Worm (Caenorhabditis elegans) whole organism, L4 larva: ENCODE data around the gene C30G12.4.

Experiments used
- F10B5.3 ChIP-seq: sonication (generic microtip); optimal IDR thresholded peaks from 2 replicates; lab custom pipeline; 2016; ENCODE audit warnings: mild to moderate bottlenecking, missing genetic modification characterization, missing compliant biosample characterization
- T26A8.4 ChIP-seq: fragments of 200-800 bp; sonication (Bioruptor generic); IDR thresholded peaks from 2 replicates; pipeline ENCODE4 v1.3.6; 2022; ENCODE audit warnings: missing genetic modification characterization, missing compliant biosample characterization
- Y105C5A.15 ChIP-seq: fragments of 200-800 bp; sonication (Bioruptor generic); IDR thresholded peaks from 2 replicates; pipeline ENCODE4 v1.3.6; 2022; ENCODE audit warnings: missing genetic modification characterization, missing compliant biosample characterization
- Y75B8A.6 ChIP-seq: fragments of 200-800 bp; sonication (Bioruptor generic); IDR thresholded peaks from 2 replicates; pipeline ENCODE4 v1.3.6; 2022; ENCODE audit warnings: missing genetic modification reagents, missing genetic modification characterization, missing compliant biosample characterization
- aly-2 ChIP-seq: sonication (generic microtip); optimal IDR thresholded peaks from 2 replicates; lab custom pipeline; 2018; ENCODE audit warnings: missing biosample characterization, missing genetic modification characterization
- ama-1 ChIP-seq: fragments of 150-350 bp; optimal IDR thresholded peaks from 2 replicates; lab custom pipeline; 2014; ENCODE audit warnings: inconsistent platforms, mixed read lengths
- arid-1 ChIP-seq: fragments of 200-800 bp; sonication (Bioruptor generic); conservative IDR thresholded peaks from 2 replicates; pipeline ENCODE4 v1.3.6; 2022; ENCODE audit warnings: missing genetic modification reagents, missing genetic modification characterization, missing compliant biosample characterization
- cey-2 ChIP-seq: sonication (generic microtip); optimal IDR thresholded peaks from 3 replicates; lab custom pipeline; 2017; ENCODE audit warnings: missing genetic modification characterization, mild to moderate bottlenecking, missing compliant biosample characterization, antibody characterized with exemption, borderline replicate concordance; ENCODE audit not compliant: insufficient read depth
- daf-8 ChIP-seq: fragments of 200-800 bp; sonication (Bioruptor generic); IDR thresholded peaks from 2 replicates; pipeline ENCODE4 v1.3.6; 2022; ENCODE audit warnings: missing genetic modification characterization, missing compliant biosample characterization
- dmd-6 ChIP-seq: fragments of 200-800 bp; sonication (Bioruptor generic); IDR thresholded peaks from 2 replicates; pipeline ENCODE4 v1.3.6; 2022; ENCODE audit warnings: missing genetic modification reagents, missing genetic modification characterization, missing compliant biosample characterization
- dmd-8 ChIP-seq: fragments of 200-800 bp; sonication (Bioruptor generic); IDR thresholded peaks from 2 replicates; pipeline ENCODE4 v1.3.6; 2022; ENCODE audit warnings: missing genetic modification characterization, missing compliant biosample characterization
- dmd-9 ChIP-seq: fragments of 200-800 bp; sonication (Bioruptor generic); IDR thresholded peaks from 2 replicates; pipeline ENCODE4 v1.3.6; 2022; ENCODE audit warnings: missing genetic modification reagents, missing genetic modification characterization, missing compliant biosample characterization
- dpl-1 ChIP-seq: fragments of 150-350 bp; optimal IDR thresholded peaks from 2 replicates; lab custom pipeline; 2014; ENCODE audit warnings: missing biosample characterization, missing genetic modification reagents, missing genetic modification characterization
- duxl-1 ChIP-seq: sonication (generic microtip); optimal IDR thresholded peaks from 2 replicates; lab custom pipeline; 2016; ENCODE audit warnings: mild to moderate bottlenecking, missing genetic modification characterization, moderate library complexity, missing compliant biosample characterization; ENCODE audit not compliant: poor library complexity
- dve-1 ChIP-seq: sonication (generic microtip); optimal IDR thresholded peaks from 2 replicates; lab custom pipeline; 2017; ENCODE audit warnings: antibody characterized with exemption, mild to moderate bottlenecking, missing genetic modification characterization, missing compliant biosample characterization; ENCODE audit not compliant: insufficient read depth
- fkh-10 ChIP-seq: fragments of 150-350 bp; optimal IDR thresholded peaks from 2 replicates; lab custom pipeline; 2014; ENCODE audit warnings: missing biosample characterization, missing genetic modification reagents, missing genetic modification characterization
- fos-1 ChIP-seq: fragments of 150-350 bp; optimal IDR thresholded peaks from 2 replicates; lab custom pipeline; 2014; ENCODE audit warnings: missing biosample characterization, missing genetic modification characterization
- gei-8 ChIP-seq: fragments of 200-800 bp; sonication (Bioruptor generic); optimal IDR thresholded peaks from 2 replicates; lab custom pipeline; 2018; ENCODE audit warnings: mild to moderate bottlenecking, missing genetic modification characterization, missing compliant biosample characterization
- hlh-11 ChIP-seq: fragments of 200-800 bp; sonication (Bioruptor generic); optimal IDR thresholded peaks from 2 replicates; lab custom pipeline; 2018; ENCODE audit warnings: mild to moderate bottlenecking, missing genetic modification characterization, missing compliant biosample characterization
- lin-1 ChIP-seq: fragments of 200-800 bp; sonication (Bioruptor generic); IDR thresholded peaks from 2 replicates; pipeline ENCODE4 v1.3.6; 2022; ENCODE audit warnings: missing genetic modification reagents, missing genetic modification characterization, missing compliant biosample characterization
- lin-29 ChIP-seq: fragments of 200-800 bp; sonication (Bioruptor generic); IDR thresholded peaks from 2 replicates; pipeline ENCODE4 v1.3.6; 2022; ENCODE audit warnings: missing genetic modification reagents, missing genetic modification characterization, missing compliant biosample characterization
- lin-38 ChIP-seq: fragments of 200-800 bp; sonication (Bioruptor generic); IDR thresholded peaks from 2 replicates; pipeline ENCODE4 v1.3.6; 2022; ENCODE audit warnings: missing genetic modification reagents, missing genetic modification characterization, missing compliant biosample characterization
- lsy-2 ChIP-seq, 2 experiments: fragments of 150-350 bp in 1 of 2; sonication (generic microtip) in 1 of 2; optimal IDR thresholded peaks; 2 replicates each; lab custom pipeline; 2014 to 2017; ENCODE audit warnings: missing biosample characterization in 2 of 2, missing genetic modification characterization in 2 of 2
- mdl-1 ChIP-seq, 2 experiments: fragments of 150-350 bp in 1 of 2; sonication (generic microtip) in 1 of 2; optimal IDR thresholded peaks; 2 replicates each; lab custom pipeline; 2014 to 2017; ENCODE audit warnings: missing biosample characterization in 2 of 2, missing genetic modification characterization in 2 of 2
- mdt-29 ChIP-seq: fragments of 200-800 bp; sonication (Bioruptor generic); IDR thresholded peaks from 2 replicates; pipeline ENCODE4 v1.3.6; 2022; ENCODE audit warnings: missing genetic modification reagents, missing genetic modification characterization, missing compliant biosample characterization
- mep-1 ChIP-seq: fragments of 150-350 bp; sonication (generic microtip); optimal IDR thresholded peaks from 3 replicates; lab custom pipeline; 2014; ENCODE audit warnings: missing biosample characterization, missing genetic modification characterization
- nhr-10 ChIP-seq: fragments of 150-350 bp; optimal IDR thresholded peaks from 2 replicates; lab custom pipeline; 2014; ENCODE audit warnings: missing biosample characterization, missing genetic modification characterization
- nhr-11 ChIP-seq: fragments of 150-350 bp; optimal IDR thresholded peaks from 2 replicates; lab custom pipeline; 2014; ENCODE audit warnings: missing biosample characterization, missing genetic modification characterization
- nhr-25 ChIP-seq: sonication (generic microtip); optimal IDR thresholded peaks from 2 replicates; lab custom pipeline; 2017; ENCODE audit warnings: missing genetic modification characterization, mild to moderate bottlenecking, missing compliant biosample characterization, antibody characterized with exemption, moderate library complexity, borderline replicate concordance; ENCODE audit not compliant: insufficient read depth
- nhr-28 ChIP-seq: fragments of 150-350 bp; optimal IDR thresholded peaks from 2 replicates; lab custom pipeline; 2014; ENCODE audit warnings: missing biosample characterization, missing genetic modification characterization
- nhr-6 ChIP-seq: fragments of 150-350 bp; optimal IDR thresholded peaks from 2 replicates; lab custom pipeline; 2014; ENCODE audit warnings: missing biosample characterization, missing genetic modification characterization
- nhr-76 ChIP-seq: fragments of 150-350 bp; optimal IDR thresholded peaks from 2 replicates; lab custom pipeline; 2014; ENCODE audit warnings: missing biosample characterization, missing genetic modification characterization
- nhr-77 ChIP-seq: fragments of 150-350 bp; optimal IDR thresholded peaks from 2 replicates; lab custom pipeline; 2014; ENCODE audit warnings: missing biosample characterization, missing genetic modification characterization
- pha-4 ChIP-seq, 2 experiments: fragments of 150-350 bp in 1 of 2; fragments of 200-800 bp in 1 of 2; sonication (Bioruptor generic) in 1 of 2; IDR thresholded peaks in 1 of 2; optimal IDR thresholded peaks in 1 of 2; 2 replicates each; pipeline versions ENCODE4 v1.3.6 to Lab custom; 2014 to 2022; ENCODE audit warnings: missing genetic modification characterization in 2 of 2, missing genetic modification reagents in 2 of 2, missing biosample characterization in 1 of 2, missing compliant biosample characterization in 1 of 2
- php-3 ChIP-seq: fragments of 200-800 bp; sonication (Bioruptor generic); IDR thresholded peaks from 2 replicates; pipeline ENCODE4 v1.3.6; 2022; ENCODE audit warnings: missing genetic modification reagents, missing genetic modification characterization, missing compliant biosample characterization
- set-16 ChIP-seq: fragments of 200-800 bp; sonication (Bioruptor generic); IDR thresholded peaks from 2 replicates; pipeline ENCODE4 v1.3.6; 2022; ENCODE audit warnings: missing genetic modification reagents, missing genetic modification characterization, missing compliant biosample characterization
- tag-97 ChIP-seq: fragments of 200-800 bp; sonication (Bioruptor generic); IDR thresholded peaks from 2 replicates; pipeline ENCODE4 v1.3.6; 2022; ENCODE audit warnings: missing genetic modification characterization, missing compliant biosample characterization
- tra-1 ChIP-seq: fragments of 200-800 bp; sonication (Bioruptor generic); IDR thresholded peaks from 2 replicates; pipeline ENCODE4 v1.3.6; 2022; ENCODE audit warnings: missing genetic modification reagents, missing genetic modification characterization, missing compliant biosample characterization
- unc-62 ChIP-seq, 3 experiments: fragments of 150-350 bp in 1 of 3; sonication (generic microtip); optimal IDR thresholded peaks in 2 of 3; peaks in 1 of 3; 1 replicate in 1 of 3; 2 replicates in 2 of 3; lab custom pipeline; 2014 to 2017; ENCODE audit warnings: missing biosample characterization in 3 of 3, missing genetic modification characterization in 3 of 3, missing genetic modification reagents in 3 of 3, missing genotype in 1 of 3
- zag-1 ChIP-seq: fragments of 150-350 bp; optimal IDR thresholded peaks from 2 replicates; lab custom pipeline; 2014; ENCODE audit warnings: missing biosample characterization, missing genetic modification characterization
- zfp-2 ChIP-seq: sonication (generic microtip); optimal IDR thresholded peaks from 2 replicates; lab custom pipeline; 2016; ENCODE audit warnings: mild to moderate bottlenecking, missing genetic modification characterization, missing compliant biosample characterization
- zfp-3 ChIP-seq: fragments of 200-800 bp; sonication (Bioruptor generic); conservative IDR thresholded peaks from 2 replicates; pipeline ENCODE4 v1.3.6; 2022; ENCODE audit warnings: missing genetic modification reagents, missing genetic modification characterization, missing compliant biosample characterization
- zip-2 ChIP-seq: fragments of 150-350 bp; optimal IDR thresholded peaks from 2 replicates; lab custom pipeline; 2014; ENCODE audit warnings: missing biosample characterization, missing genetic modification characterization
- ztf-11 ChIP-seq: fragments of 150-350 bp; optimal IDR thresholded peaks from 2 replicates; lab custom pipeline; 2014; ENCODE audit warnings: missing biosample characterization, missing genetic modification characterization
- ztf-7 ChIP-seq: fragments of 150-350 bp; optimal IDR thresholded peaks from 2 replicates; lab custom pipeline; 2014; ENCODE audit warnings: missing biosample characterization, missing genetic modification characterization

Gene C30G12.4

ce11 chrII:7228646-7229200 is 33.2 kb upstream of the C30G12.4 start, which contains the start of gene F32A5.4:
F32A5.4 (plus strand) TSS chrII:7229150.
- TF ChIP-seq nhr-77 = no peak
- TF ChIP-seq ama-1 = peak; percentile 73
- peak; percentile 25 for TF ChIP-seq hlh-11 (tag; lab: Kevin White, UChicago)
- 0 out of 2 replicates have a peak, but pooled peaks have one; percentile 16 for TF ChIP-seq arid-1 (GFP tag; lab: Robert Waterston, UW)
- TF ChIP-seq cey-2 = no peak
- TF ChIP-seq tra-1 (GFP tag; lab: Robert Waterston, UW) = no peak
- no peak for TF ChIP-seq zfp-2
- no peak for TF ChIP-seq lin-1 (GFP tag; lab: Robert Waterston, UW)

- TF ChIP-seq dmd-9 (GFP tag; lab: Robert Waterston, UW) (no peak), zag-1 (tag; lab: Kevin White, UChicago) (no peak), php-3 (GFP tag; lab: Robert Waterston, UW) (no peak), ztf-11 (tag; lab: Kevin White, UChicago) (no peak), dmd-6 (GFP tag; lab: Robert Waterston, UW) (no peak), mdt-29 (GFP tag; lab: Robert Waterston, UW) (no peak), fos-1 (tag; lab: Kevin White, UChicago) (no peak), duxl-1 (tag; lab: Kevin White, UChicago) (no peak), gei-8 (no peak), tag-97 (no peak), nhr-6 (tag; lab: Kevin White, UChicago) (no peak), pha-4 (GFP tag; IDR thresholded peaks at IDR 0.05; lab: Robert Waterston, UW) (peak; percentile 40; the same call in 1 of the 2 replicates), pha-4 (tag; optimal IDR thresholded peaks at IDR 0.05; lab: Kevin White, UChicago) (no peak), daf-8 (GFP tag; lab: Robert Waterston, UW) (no peak), mdl-1 (tag; optimal IDR thresholded peaks at IDR 0.05; lab: Kevin White, UChicago) (peak in 1 of 2 experiments; percentile 1), fkh-10 (GFP tag; lab: Kevin White, UChicago) (no peak), zfp-3 (GFP tag; lab: Robert Waterston, UW) (peak; percentile 62; the same call in 1 of the 2 replicates), T26A8.4 (GFP tag; lab: Robert Waterston, UW) (peak; percentile 72; the same call in 1 of the 2 replicates), lin-29 (GFP tag; lab: Robert Waterston, UW) (0 out of 2 replicates have a peak, but pooled peaks have one; percentile 53), nhr-10 (tag; lab: Kevin White, UChicago) (no peak), lsy-2 (tag; optimal IDR thresholded peaks at IDR 0.05; lab: Kevin White, UChicago) (peak in 1 of 2 experiments; percentile 9), dpl-1 (GFP tag; lab: Kevin White, UChicago) (no peak), zip-2 (tag; lab: Kevin White, UChicago) (no peak), aly-2 (no peak), mep-1 (tag; lab: Kevin White, UChicago) (peak; percentile 5)
Observed at ce11 chrII:7230684-7231083, 31.3 kb upstream of the C30G12.4 start.

ce11 chrII:7231951-7232350 is 30.0 kb upstream of the C30G12.4 start:
- no peak for TF ChIP-seq nhr-11
- 0 out of 2 replicates have a peak, but pooled peaks have one; percentile 17 for TF ChIP-seq lin-38 (GFP tag; lab: Robert Waterston, UW)

ce11 chrII:7232517-7232916 is 29.4 kb upstream of the C30G12.4 start, which contains the start of gene ctsa-3.1:
ctsa-3.1 (plus strand) TSS chrII:7232853.
- TF ChIP-seq hlh-11 (tag; lab: Kevin White, UChicago) (peak; percentile 26), dmd-8 (GFP tag; lab: Robert Waterston, UW) (no peak), unc-62 (GFP tag; optimal IDR thresholded peaks at IDR 0.05 in 1 of 2; lab: Kevin White, UChicago) (no peak), unc-62 (tag; optimal IDR thresholded peaks at IDR 0.05; lab: Kevin White, UChicago) (no peak), Y105C5A.15 (GFP tag; lab: Robert Waterston, UW) (no peak), lsy-2 (tag; optimal IDR thresholded peaks at IDR 0.05; lab: Kevin White, UChicago) (no peak), F10B5.3 (tag; lab: Kevin White, UChicago) (no peak), nhr-76 (tag; lab: Kevin White, UChicago) (no peak), Y75B8A.6 (no peak), nhr-28 (tag; lab: Kevin White, UChicago) (peak; percentile 65), dve-1 (tag; lab: Kevin White, UChicago) (no peak), ztf-7 (tag; lab: Kevin White, UChicago) (no peak), nhr-25 (tag; lab: Kevin White, UChicago) (no peak), zag-1 (tag; lab: Kevin White, UChicago) (no peak), set-16 (no peak), cey-2 (no peak), zfp-3 (GFP tag; lab: Robert Waterston, UW) (no peak), lin-1 (GFP tag; lab: Robert Waterston, UW) (no peak)
